Worm (Caenorhabditis elegans): ENCODE results near the gene K10D11.6.
A peak's percentile ranks its signal among the peaks of the same experiment; 100 is the strongest.

The K10D11.6 gene

DNA sequence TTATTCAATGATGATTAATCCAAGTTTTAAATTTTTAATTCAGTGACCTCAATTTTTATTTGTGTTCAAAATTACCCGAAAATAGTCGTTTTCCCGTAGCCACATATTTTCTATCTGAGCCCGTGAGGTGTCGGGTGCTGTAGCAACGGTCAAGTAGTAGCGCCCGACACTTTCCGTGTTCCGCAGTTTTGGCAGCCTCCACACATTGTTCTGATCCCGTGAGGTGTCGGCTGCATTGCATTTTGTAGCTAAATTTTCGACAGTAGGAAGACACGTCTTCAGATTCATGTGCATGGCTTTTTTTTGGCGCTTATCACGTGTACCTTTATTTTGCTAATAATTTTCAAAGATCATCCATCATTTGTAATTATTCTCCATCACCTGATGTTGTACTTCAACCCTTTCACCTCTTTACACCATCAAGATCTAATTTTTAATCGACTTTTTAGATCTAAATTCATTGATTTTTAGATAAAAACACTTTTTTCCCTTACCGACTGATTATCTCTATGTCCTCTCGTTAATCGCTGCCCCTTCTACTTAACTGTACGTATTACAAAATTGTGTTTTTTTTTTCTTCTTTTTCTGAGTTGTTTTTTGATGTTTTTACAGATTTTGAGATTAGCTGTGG is 24.6 kb upstream of the K10D11.6 start:
- TF ChIP-seq ztf-18 (tag; optimal IDR thresholded peaks at IDR 0.05) (no peak), T07F8.4 (tag; optimal IDR thresholded peaks at IDR 0.05) (no peak), B0336.3 (GFP tag; IDR thresholded peaks at IDR 0.05) (no peak), tlf-1 (GFP tag; optimal IDR thresholded peaks at IDR 0.05) (no peak), snpc-4 (GFP tag; optimal IDR thresholded peaks at IDR 0.05) (no peak), snpc-4 (tag; optimal IDR thresholded peaks at IDR 0.05) (peak; percentile 41 to 84 (median 62))

DNA sequence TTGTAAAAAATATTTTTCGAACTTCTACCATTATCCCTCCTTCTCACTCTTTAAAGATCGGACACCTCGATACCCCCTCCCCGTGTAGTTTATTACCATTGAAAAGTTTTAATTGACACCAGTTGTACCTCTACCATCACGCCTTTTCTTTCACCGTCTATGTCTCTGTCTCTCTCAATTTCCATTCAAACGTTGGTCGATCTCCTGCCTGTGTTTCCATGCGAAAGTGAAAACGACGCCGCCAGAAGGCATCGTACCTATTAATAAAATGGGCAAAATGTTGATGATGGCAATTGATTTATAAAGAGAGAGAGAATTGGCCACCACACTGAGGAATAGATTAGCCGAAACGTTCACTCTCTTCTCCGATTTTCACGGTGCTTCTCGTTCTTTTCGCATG is 24.0 kb upstream of the K10D11.6 start:
- TF ChIP-seq mcd-1 (GFP tag; IDR thresholded peaks at IDR 0.05) (no peak), egl-18 (GFP tag; IDR thresholded peaks at IDR 0.05) (no peak), sptf-2 (GFP tag; optimal IDR thresholded peaks at IDR 0.05) (no peak), hrde-1 (tag; optimal IDR thresholded peaks at IDR 0.05; ENCODE audit: borderline replicate concordance) (no peak), C06A6.2 (GFP tag; conservative IDR thresholded peaks at IDR 0.05) (0 out of 2 replicates have a peak, but pooled peaks have one; percentile 14), nhr-80 (tag; optimal IDR thresholded peaks at IDR 0.05) (peak; percentile 2)

DNA sequence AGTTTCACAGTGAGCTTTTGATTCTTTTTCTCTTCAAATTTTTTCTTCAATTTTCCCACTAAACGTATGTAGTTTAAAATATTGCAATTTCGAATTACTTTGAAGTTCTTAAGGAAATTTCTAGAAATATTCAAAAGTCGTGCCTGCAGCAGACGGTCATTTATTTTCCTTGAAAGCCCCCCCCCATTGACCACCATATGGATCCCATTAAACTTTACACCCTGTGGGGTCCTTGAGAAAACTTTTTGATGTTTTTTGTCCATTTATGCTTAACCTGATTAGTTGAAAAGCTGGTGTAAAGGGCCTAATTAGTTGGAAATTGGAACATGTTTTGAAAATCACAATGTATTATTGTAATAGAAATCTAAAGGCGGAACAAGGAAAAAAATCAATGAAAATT is 20.3 kb upstream of the K10D11.6 start:
- TF ChIP-seq snpc-3.4 (tag; optimal IDR thresholded peaks at IDR 0.05): no peak
- no peak for TF ChIP-seq Y53G8AR.9 (GFP tag; conservative IDR thresholded peaks at IDR 0.05)
- no peak for TF ChIP-seq sdz-38 (tag; optimal IDR thresholded peaks at IDR 0.05)
- TF ChIP-seq dpff-1 (tag; optimal IDR thresholded peaks at IDR 0.05): no peak
- no peak for TF ChIP-seq hmg-20 (GFP tag; IDR thresholded peaks at IDR 0.05)
- no peak for TF ChIP-seq snpc-1.3 (tag; optimal IDR thresholded peaks at IDR 0.05; ENCODE audit: insufficient read depth)
- TF ChIP-seq ztf-26 (tag; optimal IDR thresholded peaks at IDR 0.05): no peak
- no peak for TF ChIP-seq hlh-12 (tag; optimal IDR thresholded peaks at IDR 0.05)
- no peak for TF ChIP-seq rpc-1 (optimal IDR thresholded peaks at IDR 0.05)
- no peak for TF ChIP-seq rpc-1 (tag; optimal IDR thresholded peaks at IDR 0.05)
- TF ChIP-seq mxl-1 (tag; optimal IDR thresholded peaks at IDR 0.05): no peak
- TF ChIP-seq chd-7 (tag; optimal IDR thresholded peaks at IDR 0.05): no peak
- no peak for TF ChIP-seq egl-18 (GFP tag; IDR thresholded peaks at IDR 0.05)
- no peak for TF ChIP-seq let-607 (tag; optimal IDR thresholded peaks at IDR 0.05)
- no peak for TF ChIP-seq C17E4.6 (GFP tag; IDR thresholded peaks at IDR 0.05)
- no peak for TF ChIP-seq nhr-80 (tag; optimal IDR thresholded peaks at IDR 0.05)
- no peak for TF ChIP-seq tbp1 (GFP tag; optimal IDR thresholded peaks at IDR 0.05)
- no peak for TF ChIP-seq ztf-25 (GFP tag; IDR thresholded peaks at IDR 0.05)
- TF ChIP-seq nfya-1 (tag; optimal IDR thresholded peaks at IDR 0.05; ENCODE audit: borderline replicate concordance, insufficient read depth): no peak
- TF ChIP-seq efl-1 (GFP tag; optimal IDR thresholded peaks at IDR 0.05): no peak
- no peak for TF ChIP-seq Y79H2A.3 (GFP tag; conservative IDR thresholded peaks at IDR 0.05)

DNA sequence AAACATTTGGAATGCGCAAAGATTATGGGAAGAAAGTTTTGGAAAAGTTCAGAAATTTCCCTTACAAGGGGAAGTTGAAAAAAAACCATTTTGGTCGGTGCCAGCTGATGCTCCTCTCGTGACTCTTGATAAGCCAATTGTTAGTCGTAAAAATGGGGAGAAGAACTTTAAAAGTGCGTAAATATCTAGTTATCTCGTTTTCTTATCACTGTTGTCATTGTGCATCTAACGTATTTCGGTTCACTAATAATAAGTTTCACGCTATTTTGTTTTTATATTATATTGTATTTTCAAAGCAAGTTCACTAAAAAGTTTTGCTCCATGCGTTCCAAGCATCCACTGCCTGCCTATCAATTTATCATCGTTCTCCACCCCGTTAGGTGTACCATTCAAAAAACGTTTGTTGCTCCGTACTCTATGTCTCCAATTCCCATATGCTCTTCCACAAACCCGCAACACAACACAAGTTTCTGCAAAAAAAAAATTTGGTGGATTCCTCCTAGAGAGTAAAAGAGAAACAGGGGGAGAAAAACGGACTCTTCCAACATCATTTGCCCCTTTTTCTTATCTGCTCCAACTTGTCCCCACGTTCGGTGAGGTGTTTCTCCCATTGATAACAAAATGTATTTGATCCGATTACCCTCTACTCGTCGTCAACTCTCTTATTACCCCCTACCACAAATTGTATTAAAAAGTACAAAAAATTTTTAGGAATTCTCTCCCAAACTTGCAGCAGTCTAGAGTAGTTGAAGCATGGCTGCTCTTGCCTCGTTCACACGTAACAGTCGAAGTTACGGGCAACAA is 19.4 kb upstream of the K10D11.6 start, which contains the start of gene mbk-2:
Gene mbk-2, plus strand, starts transcription at position 754 of the 804 bp plus-strand sequence.
- no peak for TF ChIP-seq egrh-3 (GFP tag; IDR thresholded peaks at IDR 0.05)
- TF ChIP-seq nhr-80 (tag; optimal IDR thresholded peaks at IDR 0.05): peak; percentile 16
